Worm (Caenorhabditis elegans) whole organism, midembryonic: ENCODE measurements around the gene psf-1.

ENCODE experiments used
- T22C8.4 ChIP-seq: fragments of 200-800 bp; sonication (Bioruptor generic); IDR thresholded peaks from 2 replicates; pipeline ENCODE4 v1.3.6; 2022; ENCODE audit warnings: missing genetic modification characterization, missing compliant biosample characterization
- cog-1 ChIP-seq: sonication (generic microtip); optimal IDR thresholded peaks from 2 replicates; lab custom pipeline; 2016; ENCODE audit warnings: missing genetic modification characterization, missing compliant biosample characterization
- flt-1 ChIP-seq: fragments of 200-800 bp; sonication (Bioruptor generic); IDR thresholded peaks from 2 replicates; pipeline ENCODE4 v1.3.6; 2022; ENCODE audit warnings: missing genetic modification characterization, missing compliant biosample characterization
- klf-2 ChIP-seq: fragments of 200-800 bp; sonication (Bioruptor generic); conservative IDR thresholded peaks from 2 replicates; pipeline ENCODE4 v1.3.6; 2022; ENCODE audit warnings: missing genetic modification reagents, missing genetic modification characterization, missing compliant biosample characterization
- med-1 ChIP-seq: sonication (generic microtip); optimal IDR thresholded peaks from 2 replicates; lab custom pipeline; 2017; ENCODE audit warnings: missing genetic modification characterization, mild to moderate bottlenecking, missing compliant biosample characterization, antibody characterized with exemption, missing genetic modification reagents; ENCODE audit not compliant: insufficient read depth
- ref-1 ChIP-seq: fragments of 200-800 bp; sonication (Bioruptor generic); conservative IDR thresholded peaks from 2 replicates; pipeline ENCODE4 v1.3.6; 2022; ENCODE audit warnings: missing genetic modification reagents, missing genetic modification characterization, missing compliant biosample characterization
- tab-1 ChIP-seq: fragments of 200-800 bp; sonication (Bioruptor generic); IDR thresholded peaks from 2 replicates; pipeline ENCODE4 v1.3.6; 2022; ENCODE audit warnings: missing genetic modification characterization, missing compliant biosample characterization
- ztf-23 ChIP-seq: fragments of 200-800 bp; sonication (Bioruptor generic); IDR thresholded peaks from 2 replicates; pipeline ENCODE4 v1.3.6; 2022; ENCODE audit warnings: missing genetic modification reagents, missing genetic modification characterization, missing compliant biosample characterization
- ztf-29 ChIP-seq: fragments of 200-800 bp; sonication (Bioruptor generic); IDR thresholded peaks from 2 replicates; pipeline ENCODE4 v1.3.6; 2022; ENCODE audit warnings: missing genetic modification reagents, missing genetic modification characterization, missing compliant biosample characterization

DNA sequence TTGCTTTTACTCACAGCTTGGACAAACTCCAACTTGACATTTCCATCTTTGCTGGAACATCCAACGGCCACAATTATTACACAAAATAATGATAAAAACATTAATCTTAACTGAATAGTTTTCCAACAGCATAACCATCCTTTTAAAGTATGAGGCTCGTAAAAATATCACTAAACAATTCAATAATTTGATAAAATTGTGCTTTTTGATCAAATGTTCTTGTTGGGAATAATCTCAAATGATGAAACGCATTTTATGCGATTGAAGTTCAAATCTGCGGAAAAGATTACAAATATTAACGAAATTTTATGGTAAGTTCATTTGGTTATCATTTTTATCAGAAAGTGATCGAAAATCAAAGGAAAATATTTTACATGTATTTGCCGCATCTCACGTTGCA lies 48.0 kb upstream of the psf-1 start, which contains the start of gene pho-10:
- TF ChIP-seq klf-2 (GFP tag; lab: Robert Waterston, UW) (no peak), ref-1 (GFP tag; lab: Robert Waterston, UW) (no peak), flt-1 (GFP tag; lab: Robert Waterston, UW) (no peak), ztf-23 (GFP tag; lab: Robert Waterston, UW) (no peak), med-1 (GFP tag; lab: Kevin White, UChicago) (no peak), tab-1 (no peak), cog-1 (no peak), T22C8.4 (GFP tag; lab: Robert Waterston, UW) (no peak), ztf-29 (GFP tag; lab: Robert Waterston, UW) (no peak)
